Worm (Caenorhabditis elegans) whole organism, L1 larva: Measurements from ENCODE around the gene phf-31.

Source experiments
- mep-1 ChIP-seq: fragments of 150-350 bp; optimal IDR thresholded peaks from 2 replicates; lab custom pipeline; 2014; ENCODE audit warnings: missing biosample characterization, missing genetic modification characterization
- unc-62 ChIP-seq: fragments of 150-350 bp; optimal IDR thresholded peaks from 2 replicates; lab custom pipeline; 2014; ENCODE audit warnings: missing biosample characterization, missing genetic modification reagents, missing genetic modification characterization

- TF ChIP-seq unc-62 (GFP tag; lab: Kevin White, UChicago), result no peak
- no peak for TF ChIP-seq mep-1 (tag; lab: Kevin White, UChicago)
These were observed 7.6 kb upstream of the phf-31 start, which contains the start of gene F13E6.2 for ce11 chrX:10674199-10674598.
